Worm (Caenorhabditis elegans) whole organism, young adult: ENCODE data around the gene T01H3.5.

Experiments used
- B0019.2 ChIP-seq: fragments of 200-800 bp; sonication (Bioruptor generic); conservative IDR thresholded peaks from 2 replicates; pipeline ENCODE4 v1.3.6; 2022; ENCODE audit warnings: missing genetic modification reagents, missing genetic modification characterization, missing compliant biosample characterization
- B0261.1 ChIP-seq: sonication (generic microtip); optimal IDR thresholded peaks from 2 replicates; lab custom pipeline; 2016; ENCODE audit warnings: mild to moderate bottlenecking, missing genetic modification characterization, moderate library complexity, missing compliant biosample characterization
- C17E4.6 ChIP-seq: fragments of 200-800 bp; sonication (Bioruptor generic); IDR thresholded peaks from 2 replicates; pipeline ENCODE4 v1.3.6; 2022; ENCODE audit warnings: missing genetic modification reagents, missing genetic modification characterization, missing compliant biosample characterization
- D2030.7 ChIP-seq: fragments of 200-800 bp; sonication (Bioruptor generic); IDR thresholded peaks from 2 replicates; pipeline ENCODE4 v1.3.6; 2022; ENCODE audit warnings: missing genetic modification reagents, missing genetic modification characterization, missing compliant biosample characterization
- F10E7.11 ChIP-seq: sonication (generic microtip); optimal IDR thresholded peaks from 2 replicates; lab custom pipeline; 2017; ENCODE audit warnings: mild to moderate bottlenecking, missing genetic modification characterization, moderate library complexity, missing compliant biosample characterization
- F22D6.2 ChIP-seq: sonication (generic microtip); optimal IDR thresholded peaks from 2 replicates; lab custom pipeline; 2016; ENCODE audit warnings: mild to moderate bottlenecking, missing genetic modification characterization, missing compliant biosample characterization
- F23B12.7 ChIP-seq: sonication (generic microtip); optimal IDR thresholded peaks from 2 replicates; lab custom pipeline; 2017; ENCODE audit warnings: missing genetic modification characterization, mild to moderate bottlenecking, missing compliant biosample characterization, antibody characterized with exemption, moderate library complexity; ENCODE audit not compliant: insufficient read depth
- F33H1.4 ChIP-seq: fragments of 200-800 bp; sonication (Bioruptor generic); IDR thresholded peaks from 2 replicates; pipeline ENCODE4 v1.3.6; 2022; ENCODE audit warnings: missing genetic modification reagents, missing genetic modification characterization, missing compliant biosample characterization
- F49E8.2 ChIP-seq: sonication (generic microtip); optimal IDR thresholded peaks from 3 replicates; lab custom pipeline; 2017; ENCODE audit warnings: missing genetic modification characterization, mild to moderate bottlenecking, missing compliant biosample characterization, antibody characterized with exemption, moderate library complexity; ENCODE audit not compliant: insufficient read depth
- F57A8.1 ChIP-seq: fragments of 200-800 bp; sonication (Bioruptor generic); optimal IDR thresholded peaks from 2 replicates; lab custom pipeline; 2018; ENCODE audit warnings: mild to moderate bottlenecking, missing genetic modification characterization, moderate library complexity, missing compliant biosample characterization
- Y53F4B.3 ChIP-seq: fragments of 200-800 bp; sonication (Bioruptor generic); IDR thresholded peaks from 2 replicates; pipeline ENCODE4 v1.3.6; 2022; ENCODE audit warnings: missing genetic modification reagents, missing genetic modification characterization, missing compliant biosample characterization
- Y53G8AR.9 ChIP-seq: fragments of 200-800 bp; sonication (Bioruptor generic); conservative IDR thresholded peaks from 2 replicates; pipeline ENCODE4 v1.3.6; 2022; ENCODE audit warnings: missing genetic modification reagents, missing genetic modification characterization, missing compliant biosample characterization
- athp-1 ChIP-seq: sonication (generic microtip); optimal IDR thresholded peaks from 2 replicates; lab custom pipeline; 2017; ENCODE audit warnings: mild to moderate bottlenecking, missing genetic modification characterization, missing compliant biosample characterization
- attf-3 ChIP-seq: fragments of 200-800 bp; sonication (Bioruptor generic); conservative IDR thresholded peaks from 2 replicates; pipeline ENCODE4 v1.3.6; 2022; ENCODE audit warnings: missing genetic modification reagents, missing genetic modification characterization, missing compliant biosample characterization
- bed-1 ChIP-seq: fragments of 200-800 bp; sonication (Bioruptor generic); IDR thresholded peaks from 2 replicates; pipeline ENCODE4 v1.3.6; 2022; ENCODE audit warnings: missing genetic modification reagents, missing genetic modification characterization, missing compliant biosample characterization
- cebp-1 ChIP-seq, 2 experiments: fragments of 200-800 bp in 1 of 2; sonication (Bioruptor generic) in 1 of 2; sonication (generic microtip) in 1 of 2; IDR thresholded peaks in 1 of 2; optimal IDR thresholded peaks in 1 of 2; 2 replicates each; pipeline versions ENCODE4 v1.3.6 to Lab custom; 2017 to 2022; ENCODE audit warnings: missing compliant biosample characterization in 2 of 2, missing genetic modification characterization in 2 of 2, mild to moderate bottlenecking in 1 of 2, missing genetic modification reagents in 1 of 2, moderate library complexity in 1 of 2
- cebp-2 ChIP-seq: fragments of 200-800 bp; sonication (Bioruptor generic); IDR thresholded peaks from 2 replicates; pipeline ENCODE4 v1.3.6; 2022; ENCODE audit warnings: missing genetic modification characterization, missing compliant biosample characterization
- ceh-100 ChIP-seq: fragments of 200-800 bp; sonication (Bioruptor generic); IDR thresholded peaks from 2 replicates; pipeline ENCODE4 v1.3.6; 2022; ENCODE audit warnings: missing genetic modification reagents, missing genetic modification characterization, missing compliant biosample characterization
- ceh-91 ChIP-seq: fragments of 200-800 bp; sonication (Bioruptor generic); IDR thresholded peaks from 2 replicates; pipeline ENCODE4 v1.3.6; 2022; ENCODE audit warnings: missing genetic modification reagents, missing genetic modification characterization, missing compliant biosample characterization
- die-1 ChIP-seq: sonication (generic microtip); optimal IDR thresholded peaks from 2 replicates; lab custom pipeline; 2016; ENCODE audit warnings: missing genotype, mild to moderate bottlenecking, missing genetic modification characterization, missing compliant biosample characterization
- dpl-1 ChIP-seq: fragments of 150-350 bp; optimal IDR thresholded peaks from 2 replicates; lab custom pipeline; 2014; ENCODE audit warnings: missing biosample characterization, missing genetic modification reagents, missing genetic modification characterization
- efl-1 ChIP-seq: fragments of 150-350 bp; optimal IDR thresholded peaks from 2 replicates; lab custom pipeline; 2014; ENCODE audit warnings: missing biosample characterization, missing genetic modification reagents, missing genetic modification characterization
- him-1 ChIP-seq: sonication (generic microtip); optimal IDR thresholded peaks from 2 replicates; lab custom pipeline; 2016; ENCODE audit warnings: missing genotype, missing genetic modification reagents, missing genetic modification characterization, missing compliant biosample characterization
- hrde-1 ChIP-seq: sonication (generic microtip); optimal IDR thresholded peaks from 2 replicates; lab custom pipeline; 2016; ENCODE audit warnings: missing genetic modification characterization, mild to moderate bottlenecking, missing compliant biosample characterization, moderate library complexity, missing genotype, missing genetic modification reagents, borderline replicate concordance
- lag-1 ChIP-seq: fragments of 200-800 bp; sonication (Bioruptor generic); IDR thresholded peaks from 2 replicates; pipeline ENCODE4 v1.3.6; 2022; ENCODE audit warnings: missing genetic modification reagents, missing genetic modification characterization, missing compliant biosample characterization
- let-526 ChIP-seq: fragments of 200-800 bp; sonication (Bioruptor generic); IDR thresholded peaks from 2 replicates; pipeline ENCODE4 v1.3.6; 2022; ENCODE audit warnings: missing genetic modification reagents, missing genetic modification characterization, missing compliant biosample characterization
- lin-35 ChIP-seq, 3 experiments: fragments of 150-350 bp in 2 of 3; sonication (generic microtip) in 1 of 3; optimal IDR thresholded peaks; 2 replicates each; lab custom pipeline; 2014 to 2018; ENCODE audit warnings: missing biosample characterization in 3 of 3, missing genetic modification characterization in 3 of 3, missing genetic modification reagents in 3 of 3
- madf-10 ChIP-seq: sonication (generic microtip); optimal IDR thresholded peaks from 2 replicates; lab custom pipeline; 2016; ENCODE audit warnings: mild to moderate bottlenecking, missing genetic modification characterization, missing compliant biosample characterization
- madf-3 ChIP-seq: fragments of 200-800 bp; sonication (Bioruptor generic); IDR thresholded peaks from 2 replicates; pipeline ENCODE4 v1.3.6; 2022; ENCODE audit warnings: missing genetic modification reagents, missing genetic modification characterization, missing compliant biosample characterization
- madf-6 ChIP-seq: fragments of 200-800 bp; sonication (Bioruptor generic); IDR thresholded peaks from 2 replicates; pipeline ENCODE4 v1.3.6; 2022; ENCODE audit warnings: missing genetic modification reagents, missing genetic modification characterization, missing compliant biosample characterization
- madf-8 ChIP-seq: fragments of 200-800 bp; sonication (Bioruptor generic); conservative IDR thresholded peaks from 2 replicates; pipeline ENCODE4 v1.3.6; 2022; ENCODE audit warnings: missing genetic modification reagents, missing genetic modification characterization, missing compliant biosample characterization
- mcd-1 ChIP-seq: fragments of 200-800 bp; sonication (Bioruptor generic); IDR thresholded peaks from 2 replicates; pipeline ENCODE4 v1.3.6; 2022; ENCODE audit warnings: missing genetic modification reagents, missing genetic modification characterization, missing compliant biosample characterization
- nhr-27 ChIP-seq: fragments of 200-800 bp; sonication (Bioruptor generic); optimal IDR thresholded peaks from 2 replicates; lab custom pipeline; 2018; ENCODE audit warnings: mild to moderate bottlenecking, missing genetic modification characterization, moderate library complexity, missing compliant biosample characterization
- nhr-90 ChIP-seq: sonication (generic microtip); optimal IDR thresholded peaks from 2 replicates; lab custom pipeline; 2016; ENCODE audit warnings: missing genotype, mild to moderate bottlenecking, missing genetic modification characterization, missing compliant biosample characterization
- pbrm-1 ChIP-seq: fragments of 200-800 bp; sonication (Bioruptor generic); IDR thresholded peaks from 2 replicates; pipeline ENCODE4 v1.3.6; 2022; ENCODE audit warnings: missing genetic modification reagents, missing genetic modification characterization, missing compliant biosample characterization
- rcor-1 ChIP-seq: fragments of 200-800 bp; sonication (Bioruptor generic); IDR thresholded peaks from 2 replicates; pipeline ENCODE4 v1.3.6; 2022; ENCODE audit warnings: missing genetic modification reagents, missing genetic modification characterization, missing compliant biosample characterization
- sdz-38 ChIP-seq: sonication (generic microtip); optimal IDR thresholded peaks from 2 replicates; lab custom pipeline; 2016; ENCODE audit warnings: missing genotype, missing genetic modification characterization, missing compliant biosample characterization
- snpc-1.3 ChIP-seq: sonication (generic microtip); optimal IDR thresholded peaks from 2 replicates; lab custom pipeline; 2017; ENCODE audit warnings: missing genetic modification characterization, mild to moderate bottlenecking, missing compliant biosample characterization, antibody characterized with exemption, moderate library complexity, missing genotype, missing genetic modification reagents; ENCODE audit not compliant: insufficient read depth
- snpc-3.4 ChIP-seq: sonication (generic microtip); optimal IDR thresholded peaks from 2 replicates; lab custom pipeline; 2017; ENCODE audit warnings: missing genetic modification characterization, mild to moderate bottlenecking, missing compliant biosample characterization, antibody characterized with exemption, moderate library complexity, missing genotype, missing genetic modification reagents
- snpc-4 ChIP-seq, 5 experiments: fragments of 150-350 bp in 1 of 5; sonication (generic microtip) in 4 of 5; optimal IDR thresholded peaks; 2 replicates each; lab custom pipeline; 2014 to 2018; ENCODE audit warnings: missing genetic modification characterization in 5 of 5, missing biosample characterization in 3 of 5, antibody characterized with exemption in 2 of 5, mild to moderate bottlenecking in 2 of 5, missing compliant biosample characterization in 2 of 5, missing genotype in 2 of 5, moderate library complexity in 2 of 5, missing genetic modification reagents in 1 of 5
- tbp1 ChIP-seq: fragments of 200-800 bp; sonication (Bioruptor generic); optimal IDR thresholded peaks from 2 replicates; lab custom pipeline; 2018; ENCODE audit warnings: mild to moderate bottlenecking, missing genetic modification characterization, missing compliant biosample characterization
- tlf-1 ChIP-seq: fragments of 200-800 bp; sonication (Bioruptor generic); optimal IDR thresholded peaks from 2 replicates; lab custom pipeline; 2018; ENCODE audit warnings: mild to moderate bottlenecking, missing genetic modification characterization, missing compliant biosample characterization
- unc-130 ChIP-seq: sonication (generic microtip); optimal IDR thresholded peaks from 2 replicates; lab custom pipeline; 2016; ENCODE audit warnings: missing genetic modification reagents, missing genetic modification characterization, missing compliant biosample characterization
- zfh-2 ChIP-seq: fragments of 200-800 bp; sonication (Bioruptor generic); conservative IDR thresholded peaks from 2 replicates; pipeline ENCODE4 v1.3.6; 2022; ENCODE audit warnings: missing genetic modification reagents, missing genetic modification characterization, missing compliant biosample characterization
- ztf-18 ChIP-seq: sonication (generic microtip); optimal IDR thresholded peaks from 2 replicates; lab custom pipeline; 2016; ENCODE audit warnings: missing genotype, mild to moderate bottlenecking, missing genetic modification characterization, missing compliant biosample characterization
- ztf-6 ChIP-seq: fragments of 200-800 bp; sonication (Bioruptor generic); IDR thresholded peaks from 2 replicates; pipeline ENCODE4 v1.3.6; 2022; ENCODE audit warnings: missing genetic modification reagents, missing genetic modification characterization, missing compliant biosample characterization

The T01H3.5 gene

ce11 chrII:7880373-7880862, 1.0 kb downstream of the T01H3.5 start, which contains the start of gene perm-1 (continued):
- TF ChIP-seq snpc-4 (GFP tag; optimal IDR thresholded peaks at IDR 0.05; lab: Kevin White, UChicago) (peak; percentile 64), snpc-4 (tag; optimal IDR thresholded peaks at IDR 0.05; lab: Kevin White, UChicago) (peak in 2 of 4 experiments; percentile 57 to 60), tbp1 (GFP tag; lab: Kevin White, UChicago) (peak; percentile 61), cebp-2 (no peak), madf-8 (GFP tag; lab: Robert Waterston, UW) (peak; percentile 96), die-1 (tag; lab: Kevin White, UChicago) (no peak), hrde-1 (peak; percentile 47), athp-1 (peak; percentile 86), efl-1 (GFP tag; lab: Kevin White, UChicago) (peak; percentile 96), let-526 (GFP tag; lab: Robert Waterston, UW) (no peak), D2030.7 (GFP tag; lab: Robert Waterston, UW) (peak; percentile 96), F23B12.7 (tag; lab: Kevin White, UChicago) (peak; percentile 37), pbrm-1 (GFP tag; lab: Robert Waterston, UW) (peak; percentile 57), nhr-27 (tag; lab: Kevin White, UChicago) (no peak), ceh-100 (peak; percentile 48; the same call in 1 of the 2 replicates), madf-3 (peak; percentile 91), B0261.1 (tag; lab: Kevin White, UChicago) (no peak), him-1 (tag; lab: Kevin White, UChicago) (peak; percentile 44), F49E8.2 (peak; percentile 87), rcor-1 (peak; percentile 90), Y53G8AR.9 (GFP tag; lab: Robert Waterston, UW) (peak; percentile 50; the same call in 1 of the 2 replicates), tlf-1 (GFP tag; lab: Kevin White, UChicago) (peak; percentile 93), ztf-6 (GFP tag; lab: Robert Waterston, UW) (no peak), unc-130 (peak; percentile 93), sdz-38 (tag; lab: Kevin White, UChicago) (no peak), ztf-18 (tag; lab: Kevin White, UChicago) (peak; percentile 44), ceh-91 (GFP tag; lab: Robert Waterston, UW) (peak; percentile 96), lin-35 (GFP tag; optimal IDR thresholded peaks at IDR 0.05; lab: Kevin White, UChicago) (peak in 1 of 3 experiments; percentile 61), C17E4.6 (GFP tag; lab: Robert Waterston, UW) (0 out of 2 replicates have a peak, but pooled peaks have one; percentile 60), madf-10 (tag; lab: Kevin White, UChicago) (no peak), B0019.2 (GFP tag; lab: Robert Waterston, UW) (peak; percentile 84), attf-3 (GFP tag; lab: Robert Waterston, UW) (peak; percentile 51; the same call in 1 of the 2 replicates), Y53F4B.3 (peak; percentile 60; the same call in 1 of the 2 replicates), snpc-1.3 (peak; percentile 82), F57A8.1 (GFP tag; lab: Kevin White, UChicago) (no peak), F33H1.4 (GFP tag; lab: Robert Waterston, UW) (peak; percentile 98), cebp-1 (GFP tag; IDR thresholded peaks at IDR 0.05; lab: Robert Waterston, UW) (no peak), cebp-1 (tag; optimal IDR thresholded peaks at IDR 0.05; lab: Kevin White, UChicago) (no peak), lag-1 (GFP tag; lab: Robert Waterston, UW) (no peak), dpl-1 (GFP tag; lab: Kevin White, UChicago) (peak; percentile 87), mcd-1 (peak; percentile 65; the same call in 1 of the 2 replicates), F22D6.2 (tag; lab: Kevin White, UChicago) (no peak), bed-1 (GFP tag; lab: Robert Waterston, UW) (no peak), snpc-3.4 (tag; lab: Kevin White, UChicago) (peak; percentile 94), madf-6 (peak; percentile 99), F10E7.11 (tag; lab: Kevin White, UChicago) (no peak), nhr-90 (no peak), zfh-2 (GFP tag; lab: Robert Waterston, UW) (no peak)
